Worm (Caenorhabditis elegans): ENCODE data around the gene B0222.5.

The B0222.5 gene

ce11 chrV:9175218-9175837, 20.7 kb upstream of the B0222.5 start, which contains the start of gene spas-1 (continued):
- TF ChIP-seq lag-1 (GFP tag; IDR thresholded peaks at IDR 0.05) (no peak), hrde-1 (tag; optimal IDR thresholded peaks at IDR 0.05; ENCODE audit: borderline replicate concordance) (no peak), mcd-1 (GFP tag; IDR thresholded peaks at IDR 0.05) (peak; percentile 84), ztf-18 (tag; optimal IDR thresholded peaks at IDR 0.05) (peak; percentile 98), atf-7 (tag; optimal IDR thresholded peaks at IDR 0.05) (no peak), zim-3 (tag; optimal IDR thresholded peaks at IDR 0.05) (no peak), nhr-179 (tag; optimal IDR thresholded peaks at IDR 0.05) (no peak), C17E4.6 (GFP tag; IDR thresholded peaks at IDR 0.05) (no peak), athp-1 (tag; optimal IDR thresholded peaks at IDR 0.05) (no peak), ceh-91 (GFP tag; IDR thresholded peaks at IDR 0.05) (no peak), Y53F4B.3 (GFP tag; IDR thresholded peaks at IDR 0.05) (no peak), B0035.1 (tag; optimal IDR thresholded peaks at IDR 0.05) (peak; percentile 10), lin-54 (GFP tag; optimal IDR thresholded peaks at IDR 0.05) (peak; percentile 97), attf-3 (GFP tag; conservative IDR thresholded peaks at IDR 0.05) (0 out of 2 replicates have a peak, but pooled peaks have one; percentile 14), bed-1 (GFP tag; IDR thresholded peaks at IDR 0.05) (no peak), lin-40 (tag; optimal IDR thresholded peaks at IDR 0.05) (peak; percentile 86), snpc-3.4 (tag; optimal IDR thresholded peaks at IDR 0.05) (peak; percentile 71), lin-26 (GFP tag; IDR thresholded peaks at IDR 0.05) (no peak), pha-4 (tag; optimal IDR thresholded peaks at IDR 0.05) (peak; percentile 81), F23B12.7 (tag; optimal IDR thresholded peaks at IDR 0.05; ENCODE audit: insufficient read depth) (peak; percentile 88), ztf-3 (GFP tag; optimal IDR thresholded peaks at IDR 0.05) (no peak), ama-1 (optimal IDR thresholded peaks at IDR 0.05) (no peak), ama-1 (GFP tag; optimal IDR thresholded peaks at IDR 0.05) (no peak), C06A6.2 (GFP tag; conservative IDR thresholded peaks at IDR 0.05) (peak; percentile 69), let-526 (GFP tag; IDR thresholded peaks at IDR 0.05) (no peak), ztf-26 (tag; optimal IDR thresholded peaks at IDR 0.05) (peak; percentile 56), T26A5.8 (tag; optimal IDR thresholded peaks at IDR 0.05) (no peak), ztf-22 (GFP tag; optimal IDR thresholded peaks at IDR 0.05) (no peak), D2030.7 (GFP tag; IDR thresholded peaks at IDR 0.05) (no peak; the same call in 1 of the 2 replicates), ekl-4 (GFP tag; IDR thresholded peaks at IDR 0.05) (peak; percentile 70; the same call in 1 of the 2 replicates), T07F8.4 (tag; optimal IDR thresholded peaks at IDR 0.05) (no peak), lsl-1 (GFP tag; optimal IDR thresholded peaks at IDR 0.05) (peak; percentile 54), unc-130 (GFP tag; optimal IDR thresholded peaks at IDR 0.05) (no peak), somi-1 (GFP tag; optimal IDR thresholded peaks at IDR 0.05) (peak; percentile 25), ceh-100 (GFP tag; IDR thresholded peaks at IDR 0.05) (peak; percentile 34; the same call in 1 of the 2 replicates), madf-6 (GFP tag; IDR thresholded peaks at IDR 0.05) (peak; percentile 72), ZK185.1 (tag; optimal IDR thresholded peaks at IDR 0.05; ENCODE audit: poor library complexity, severe bottlenecking) (peak; percentile 46), mxl-1 (tag; optimal IDR thresholded peaks at IDR 0.05) (no peak), lsy-27 (tag; optimal IDR thresholded peaks at IDR 0.05; ENCODE audit: borderline replicate concordance, insufficient read depth) (no peak), tlf-1 (GFP tag; optimal IDR thresholded peaks at IDR 0.05) (peak; percentile 68), madf-3 (GFP tag; IDR thresholded peaks at IDR 0.05) (0 out of 2 replicates have a peak, but pooled peaks have one; percentile 5), akir-1 (GFP tag; optimal IDR thresholded peaks at IDR 0.05) (no peak), mes-4 (tag; optimal IDR thresholded peaks at IDR 0.05) (no peak), F52B5.7 (tag; optimal IDR thresholded peaks at IDR 0.05) (no peak), dox-1 (GFP tag; IDR thresholded peaks at IDR 0.05) (peak; percentile 85), rpc-1 (optimal IDR thresholded peaks at IDR 0.05) (no peak), rpc-1 (tag; optimal IDR thresholded peaks at IDR 0.05) (no peak), ccch-3 (GFP tag; optimal IDR thresholded peaks at IDR 0.05) (no peak), F22D6.2 (tag; optimal IDR thresholded peaks at IDR 0.05) (peak; percentile 26)
